Fruit fly (Drosophila melanogaster) whole organism, embryonic: ENCODE data around the gene CG9467.
A peak's percentile ranks its signal among the peaks of the same experiment; 100 is the strongest.

Source experiments
- ATbp ChIP-seq: fragments of 200-800 bp; sonication (Bioruptor generic); optimal IDR thresholded peaks from 2 replicates; lab custom pipeline; 2017; ENCODE audit warnings: missing biosample characterization, mild to moderate bottlenecking, missing genetic modification characterization, missing genetic modification reagents
- B-H1 ChIP-seq: fragments of 200-800 bp; sonication (Bioruptor generic); IDR thresholded peaks from 3 replicates; pipeline ENCODE4 v1.3.6; 2022; ENCODE audit warnings: missing biosample characterization, missing genetic modification characterization
- BEAF-32 ChIP-seq: fragments of 200-800 bp; sonication (Bioruptor generic); optimal IDR thresholded peaks from 3 replicates; lab custom pipeline; 2017; ENCODE audit warnings: missing biosample characterization, missing genetic modification characterization, mild to moderate bottlenecking, moderate library complexity, missing genetic modification reagents
- Bteb2 ChIP-seq: fragments of 200-800 bp; sonication (Bioruptor generic); optimal IDR thresholded peaks from 2 replicates; lab custom pipeline; 2016; ENCODE audit warnings: missing biosample characterization, missing genetic modification characterization
- C15 ChIP-seq: fragments of 200-800 bp; sonication (Bioruptor generic); IDR thresholded peaks from 3 replicates; pipeline ENCODE4 v1.3.6; 2022; ENCODE audit warnings: missing biosample characterization, missing genetic modification characterization
- CG10209 ChIP-seq: fragments of 200-800 bp; sonication (Bioruptor generic); optimal IDR thresholded peaks from 3 replicates; lab custom pipeline; 2017; ENCODE audit warnings: missing biosample characterization, mild to moderate bottlenecking, missing genetic modification characterization, missing genetic modification reagents
- CG12391 ChIP-seq: fragments of 200-800 bp; sonication (Bioruptor generic); optimal IDR thresholded peaks from 3 replicates; lab custom pipeline; 2018; ENCODE audit warnings: missing biosample characterization, mild to moderate bottlenecking, missing genetic modification characterization, moderate library complexity
- CG14050 ChIP-seq: fragments of 200-800 bp; sonication (Bioruptor generic); IDR thresholded peaks from 3 replicates; pipeline ENCODE4 v1.3.6; 2022; ENCODE audit warnings: missing biosample characterization, missing genetic modification characterization
- CG2712 ChIP-seq: fragments of 200-800 bp; optimal IDR thresholded peaks from 3 replicates; lab custom pipeline; 2019; ENCODE audit warnings: missing biosample characterization, mild to moderate bottlenecking, missing genetic modification characterization, moderate library complexity
- CG31365 ChIP-seq: fragments of 200-800 bp; sonication (Bioruptor generic); optimal IDR thresholded peaks from 2 replicates; lab custom pipeline; 2018; ENCODE audit warnings: missing biosample characterization, mild to moderate bottlenecking, missing genetic modification characterization
- CG31388 ChIP-seq: fragments of 200-800 bp; sonication (Bioruptor generic); optimal IDR thresholded peaks from 2 replicates; lab custom pipeline; 2016; ENCODE audit warnings: missing biosample characterization, missing genetic modification characterization
- CG3838 ChIP-seq: fragments of 200-800 bp; sonication (Bioruptor generic); optimal IDR thresholded peaks from 3 replicates; lab custom pipeline; 2016; ENCODE audit warnings: missing biosample characterization, missing genetic modification characterization
- CG42726 ChIP-seq: fragments of 200-800 bp; sonication (Bioruptor generic); IDR thresholded peaks from 2 replicates; pipeline ENCODE4 v1.3.6; 2022; ENCODE audit warnings: missing biosample characterization, missing genetic modification characterization; ENCODE audit not compliant: partially characterized antibody
- CG4404 ChIP-seq: fragments of 200-800 bp; sonication (Bioruptor generic); IDR thresholded peaks from 2 replicates; pipeline ENCODE4 v1.3.6; 2022; ENCODE audit warnings: missing biosample characterization, missing genetic modification characterization
- CG6813 ChIP-seq: fragments of 200-800 bp; sonication (Bioruptor generic); optimal IDR thresholded peaks from 2 replicates; lab custom pipeline; 2017; ENCODE audit warnings: missing biosample characterization, missing genetic modification characterization, mild to moderate bottlenecking, moderate library complexity, missing genetic modification reagents
- CG8281 ChIP-seq: fragments of 200-800 bp; sonication (Bioruptor generic); optimal IDR thresholded peaks from 2 replicates; lab custom pipeline; 2018; ENCODE audit warnings: missing biosample characterization, mild to moderate bottlenecking, missing genetic modification characterization, moderate library complexity
- CG8359 ChIP-seq: fragments of 200-800 bp; sonication (Bioruptor generic); optimal IDR thresholded peaks from 2 replicates; lab custom pipeline; 2017; ENCODE audit warnings: missing biosample characterization, mild to moderate bottlenecking, missing genetic modification characterization, borderline replicate concordance
- Camta ChIP-seq: fragments of 200-800 bp; sonication (Bioruptor generic); optimal IDR thresholded peaks from 2 replicates; lab custom pipeline; 2016; ENCODE audit warnings: missing biosample characterization, missing genetic modification characterization
- D19A ChIP-seq: fragments of 200-800 bp; optimal IDR thresholded peaks from 3 replicates; lab custom pipeline; 2019; ENCODE audit warnings: missing biosample characterization, mild to moderate bottlenecking, missing genetic modification characterization, moderate library complexity
- Elba2 ChIP-seq: fragments of 200-800 bp; sonication (Bioruptor generic); optimal IDR thresholded peaks from 3 replicates; lab custom pipeline; 2016; ENCODE audit warnings: missing biosample characterization, missing genetic modification characterization
- Hey ChIP-seq: fragments of 200-800 bp; sonication (Bioruptor generic); optimal IDR thresholded peaks from 3 replicates; lab custom pipeline; 2018; ENCODE audit warnings: missing biosample characterization, mild to moderate bottlenecking, missing genetic modification characterization
- HmgZ ChIP-seq: fragments of 200-800 bp; sonication (Bioruptor generic); optimal IDR thresholded peaks from 2 replicates; lab custom pipeline; 2018; ENCODE audit warnings: missing biosample characterization, mild to moderate bottlenecking, missing genetic modification characterization
- Hmx ChIP-seq: fragments of 200-800 bp; sonication (Bioruptor generic); optimal IDR thresholded peaks from 2 replicates; lab custom pipeline; 2016; ENCODE audit warnings: missing biosample characterization, missing genetic modification characterization
- Lpt ChIP-seq: fragments of >200 bp; optimal IDR thresholded peaks from 2 replicates; lab custom pipeline; 2018; ENCODE audit warnings: missing biosample characterization, missing genetic modification characterization
- Sox102F ChIP-seq: fragments of 200-800 bp; sonication (Bioruptor generic); optimal IDR thresholded peaks from 2 replicates; lab custom pipeline; 2018; ENCODE audit warnings: missing biosample characterization, mild to moderate bottlenecking, missing genetic modification characterization, moderate library complexity
- TFAM ChIP-seq: fragments of 200-800 bp; sonication (Bioruptor generic); optimal IDR thresholded peaks from 2 replicates; lab custom pipeline; 2017; ENCODE audit warnings: missing biosample characterization, missing genetic modification characterization, inconsistent platforms
- Taf1 ChIP-seq: fragments of 200-800 bp; sonication (Bioruptor generic); IDR thresholded peaks from 2 replicates; pipeline ENCODE4 v1.3.6; 2022; ENCODE audit warnings: missing biosample characterization, missing genetic modification characterization
- Trl ChIP-seq, 3 experiments: fragments of >200 bp in 2 of 3; fragments of 200-800 bp in 1 of 3; sonication (Bioruptor generic) in 1 of 3; optimal IDR thresholded peaks; 2 replicates in 1 of 3; 3 replicates in 2 of 3; lab custom pipeline; 2016 to 2017; ENCODE audit warnings: missing biosample characterization in 1 of 3, missing genetic modification characterization in 1 of 3
- Xrp1 ChIP-seq: fragments of 200-800 bp; sonication (Bioruptor generic); IDR thresholded peaks from 2 replicates; pipeline ENCODE4 v1.3.6; 2022; ENCODE audit warnings: missing biosample characterization, missing genetic modification characterization
- aop ChIP-seq: fragments of 200-800 bp; sonication (Bioruptor generic); IDR thresholded peaks from 2 replicates; pipeline ENCODE4 v1.3.6; 2022; ENCODE audit warnings: missing biosample characterization, missing genetic modification characterization
- ash1 ChIP-seq: fragments of 200-800 bp; sonication (Bioruptor generic); optimal IDR thresholded peaks from 2 replicates; lab custom pipeline; 2018; ENCODE audit warnings: missing biosample characterization, mild to moderate bottlenecking, missing genetic modification characterization
- bcd ChIP-seq: fragments of 200-800 bp; sonication (Bioruptor generic); optimal IDR thresholded peaks from 2 replicates; lab custom pipeline; 2017; ENCODE audit warnings: missing biosample characterization, mild to moderate bottlenecking, missing genetic modification characterization
- bigmax ChIP-seq: fragments of 200-800 bp; sonication (Bioruptor generic); optimal IDR thresholded peaks from 2 replicates; lab custom pipeline; 2018; ENCODE audit warnings: missing biosample characterization, mild to moderate bottlenecking, missing genetic modification characterization
- chinmo ChIP-seq: fragments of 200-800 bp; sonication (Bioruptor generic); IDR thresholded peaks from 4 replicates; pipeline ENCODE4 v1.3.6; 2022; ENCODE audit warnings: missing biosample characterization, missing genetic modification characterization; ENCODE audit not compliant: partially characterized antibody
- ci ChIP-seq: fragments of 200-800 bp; sonication (Bioruptor generic); IDR thresholded peaks from 3 replicates; pipeline ENCODE4 v1.3.6; 2022; ENCODE audit warnings: missing biosample characterization, missing genetic modification characterization
- dan ChIP-seq: fragments of 200-800 bp; sonication (Bioruptor generic); IDR thresholded peaks from 2 replicates; pipeline ENCODE4 v1.3.6; 2022; ENCODE audit warnings: missing biosample characterization, missing genetic modification characterization
- danr ChIP-seq: fragments of 200-800 bp; sonication (Bioruptor generic); IDR thresholded peaks from 2 replicates; pipeline ENCODE4 v1.3.6; 2022; ENCODE audit warnings: missing biosample characterization, missing genetic modification characterization
- dati ChIP-seq: fragments of 200-800 bp; sonication (Bioruptor generic); IDR thresholded peaks from 2 replicates; pipeline ENCODE4 v1.3.6; 2022; ENCODE audit warnings: missing biosample characterization, missing genetic modification characterization
- fd102C ChIP-seq: fragments of 200-800 bp; sonication (Bioruptor generic); optimal IDR thresholded peaks from 2 replicates; lab custom pipeline; 2018; ENCODE audit warnings: missing biosample characterization, mild to moderate bottlenecking, missing genetic modification characterization, moderate library complexity
- fd96Cb ChIP-seq: fragments of 200-800 bp; sonication (Bioruptor generic); optimal IDR thresholded peaks from 2 replicates; lab custom pipeline; 2018; ENCODE audit warnings: missing biosample characterization, mild to moderate bottlenecking, missing genetic modification characterization, moderate library complexity
- grn ChIP-seq: fragments of 200-800 bp; sonication (Bioruptor generic); optimal IDR thresholded peaks from 3 replicates; lab custom pipeline; 2017; ENCODE audit warnings: missing biosample characterization, missing genetic modification characterization
- luna ChIP-seq: fragments of 200-800 bp; sonication (Bioruptor generic); optimal IDR thresholded peaks from 2 replicates; lab custom pipeline; 2016; ENCODE audit warnings: missing biosample characterization, missing genetic modification characterization
- nau ChIP-seq: fragments of 200-800 bp; sonication (Bioruptor generic); optimal IDR thresholded peaks from 3 replicates; lab custom pipeline; 2017; ENCODE audit warnings: missing biosample characterization, mild to moderate bottlenecking, missing genetic modification characterization, missing genetic modification reagents
- psq ChIP-seq: fragments of 200-800 bp; sonication (Bioruptor generic); optimal IDR thresholded peaks from 2 replicates; lab custom pipeline; 2017; ENCODE audit warnings: missing biosample characterization, missing genetic modification characterization
- rib ChIP-seq: fragments of 200-800 bp; sonication (Bioruptor generic); IDR thresholded peaks from 2 replicates; pipeline ENCODE4 v1.3.6; 2022; ENCODE audit warnings: missing biosample characterization, missing genetic modification characterization
- sob ChIP-seq: fragments of 200-800 bp; sonication (Bioruptor generic); IDR thresholded peaks from 2 replicates; pipeline ENCODE4 v1.3.6; 2022; ENCODE audit warnings: missing biosample characterization, missing genetic modification characterization
- ssp ChIP-seq: fragments of 200-800 bp; sonication (Bioruptor generic); IDR thresholded peaks from 2 replicates; pipeline ENCODE4 v1.3.6; 2022; ENCODE audit warnings: missing biosample characterization, missing genetic modification characterization
- tap ChIP-seq: fragments of 200-800 bp; optimal IDR thresholded peaks from 3 replicates; lab custom pipeline; 2019; ENCODE audit warnings: missing biosample characterization, mild to moderate bottlenecking, missing genetic modification characterization, moderate library complexity
- vnd ChIP-seq: fragments of 200-800 bp; sonication (Bioruptor generic); IDR thresholded peaks from 3 replicates; pipeline ENCODE4 v1.3.6; 2022; ENCODE audit warnings: missing biosample characterization, missing genetic modification characterization; ENCODE audit not compliant: partially characterized antibody
- zen2 ChIP-seq: fragments of 200-800 bp; sonication (Bioruptor generic); IDR thresholded peaks from 3 replicates; pipeline ENCODE4 v1.3.6; 2022; ENCODE audit warnings: missing biosample characterization, missing genetic modification characterization; ENCODE audit not compliant: partially characterized antibody

The CG9467 gene

dm6 chr3R:9771519-9771972 is 29.3 kb downstream of the CG9467 start, which contains the start of gene CG9471 (continued):
- TF ChIP-seq Taf1 (GFP tag; lab: Robert Waterston, UW) (peak; percentile 88), grn (GFP tag; lab: Kevin White, UChicago) (peak; percentile 82), BEAF-32 (GFP tag; lab: Kevin White, UChicago) (peak; percentile 37), Lpt (GFP tag; lab: Kevin White, UChicago) (no peak), D19A (tag; lab: Kevin White, UChicago) (peak; percentile 87), rib (GFP tag; lab: Robert Waterston, UW) (peak; percentile 81), ssp (peak; percentile 77), CG10209 (GFP tag; lab: Kevin White, UChicago) (peak; percentile 90), CG2712 (tag; lab: Kevin White, UChicago) (peak; percentile 92), luna (GFP tag; lab: Kevin White, UChicago) (peak; percentile 72), ci (GFP tag; lab: Robert Waterston, UW) (peak; percentile 94), Hmx (GFP tag; lab: Kevin White, UChicago) (peak; percentile 88), HmgZ (tag; lab: Kevin White, UChicago) (peak; percentile 96), nau (peak; percentile 87), ATbp (GFP tag; lab: Kevin White, UChicago) (peak; percentile 88), CG42726 (no peak), Sox102F (GFP tag; lab: Kevin White, UChicago) (peak; percentile 93), CG31388 (GFP tag; lab: Kevin White, UChicago) (peak; percentile 57), bigmax (GFP tag; lab: Kevin White, UChicago) (peak; percentile 1), psq (peak; percentile 57), bcd (GFP tag; lab: Kevin White, UChicago) (peak; percentile 87), fd102C (GFP tag; lab: Kevin White, UChicago) (peak; percentile 57), dan (peak; percentile 69), CG4404 (peak; percentile 79), ash1 (GFP tag; lab: Kevin White, UChicago) (no peak), CG8359 (peak; percentile 14), CG8281 (tag; lab: Kevin White, UChicago) (peak; percentile 68), dati (GFP tag; lab: Robert Waterston, UW) (peak; percentile 81), CG31365 (tag; lab: Kevin White, UChicago) (peak; percentile 47), Bteb2 (GFP tag; lab: Kevin White, UChicago) (peak; percentile 93), CG3838 (GFP tag; lab: Kevin White, UChicago) (peak; percentile 56), zen2 (no peak), fd96Cb (tag; lab: Kevin White, UChicago) (peak; percentile 92), Elba2 (peak; percentile 54), Camta (GFP tag; lab: Kevin White, UChicago) (peak; percentile 87), C15 (GFP tag; lab: Robert Waterston, UW) (peak; percentile 71; the same call in 1 of the 3 replicates), CG6813 (GFP tag; lab: Kevin White, UChicago) (peak; percentile 74), tap (tag; lab: Kevin White, UChicago) (peak; percentile 92), sob (GFP tag; lab: Robert Waterston, UW) (peak; percentile 94), TFAM (GFP tag; lab: Kevin White, UChicago) (peak; percentile 38), B-H1 (GFP tag; lab: Robert Waterston, UW) (peak; percentile 90), CG12391 (tag; lab: Kevin White, UChicago) (peak; percentile 94), vnd (no peak), aop (peak; percentile 80), Xrp1 (GFP tag; lab: Robert Waterston, UW) (peak; percentile 95), chinmo (GFP tag; lab: Robert Waterston, UW) (no peak), Trl (optimal IDR thresholded peaks at IDR 0.05; lab: Kevin White, UChicago) (no peak), Trl (GFP tag; optimal IDR thresholded peaks at IDR 0.05; lab: Kevin White, UChicago) (peak; percentile 93), Hey (tag; lab: Kevin White, UChicago) (peak; percentile 49), CG14050 (GFP tag; lab: Robert Waterston, UW) (peak; percentile 90), danr (GFP tag; lab: Robert Waterston, UW) (peak; percentile 74)
